Worm (Caenorhabditis elegans): Measurements from ENCODE around the gene F47G9.4.

F47G9.4 gene

DNA sequence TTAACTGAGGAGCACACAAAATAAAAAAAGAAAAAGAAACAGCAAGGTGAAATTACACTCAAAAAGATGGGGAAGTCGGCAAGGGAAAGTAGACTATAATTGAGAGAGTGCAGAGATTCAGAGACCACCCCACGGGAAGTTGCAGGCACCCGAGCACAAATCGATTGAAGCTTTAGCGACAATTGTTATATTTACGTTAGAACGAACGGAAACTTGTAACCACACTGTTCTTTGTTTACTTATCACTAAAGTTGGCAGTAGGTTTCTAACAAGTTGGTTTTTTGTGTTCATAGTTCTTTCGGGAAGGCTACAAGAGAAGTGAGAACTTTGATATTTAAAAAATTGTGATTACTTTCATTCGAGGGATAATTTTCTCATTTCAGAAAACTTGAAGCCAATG, at the start of gene F47G9.4:
TSS of gene F47G9.4 (minus strand) at position 98 of the 400 bp plus-strand sequence.
- no peak for TF ChIP-seq unc-62 (GFP tag; optimal IDR thresholded peaks at IDR 0.05)

DNA sequence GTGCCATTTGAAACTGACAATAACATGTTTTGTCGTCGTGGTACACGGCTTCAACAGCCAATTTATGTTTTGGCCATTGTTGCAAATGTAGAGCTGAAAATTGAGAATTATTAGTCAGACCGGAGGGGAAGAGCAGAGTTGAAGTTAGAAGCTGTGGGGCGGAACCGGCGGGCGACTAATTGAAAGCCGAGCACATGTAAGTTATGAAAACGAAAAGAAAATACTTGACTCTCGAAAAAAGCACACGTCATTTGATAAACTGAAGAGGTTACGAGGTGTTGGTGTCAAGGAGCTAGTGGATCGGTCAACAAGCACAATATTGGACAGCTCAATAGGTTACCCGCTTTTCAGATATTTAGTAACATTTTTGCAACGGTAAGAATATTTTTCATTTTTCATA, 44.5 kb upstream of the F47G9.4 start, which contains the start of gene dop-5:
TSS of gene dop-5 (minus strand) at position 101 of the 400 bp plus-strand sequence.
- no peak for TF ChIP-seq unc-62 (GFP tag; optimal IDR thresholded peaks at IDR 0.05)

DNA sequence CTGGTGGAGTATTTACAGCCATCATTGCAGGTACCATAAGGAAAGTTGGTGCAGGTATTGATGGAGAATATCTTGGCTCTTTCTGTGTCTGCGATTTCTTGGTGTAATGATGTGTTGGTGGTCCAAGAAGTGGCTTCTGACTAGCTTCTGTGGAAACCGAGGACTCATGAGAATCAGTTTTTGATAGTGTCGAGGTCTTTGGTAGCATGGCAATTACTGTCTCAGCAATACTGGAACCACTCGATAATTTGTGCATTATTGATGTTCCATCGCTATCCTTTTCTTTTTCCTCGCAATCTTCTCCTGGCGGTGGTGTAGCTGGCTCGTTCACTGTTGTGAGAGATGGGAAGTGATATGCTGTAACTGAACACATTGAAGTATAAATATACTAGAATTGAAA, 42.0 kb upstream of the F47G9.4 start:
- TF ChIP-seq unc-62 (GFP tag; optimal IDR thresholded peaks at IDR 0.05) = no peak

DNA sequence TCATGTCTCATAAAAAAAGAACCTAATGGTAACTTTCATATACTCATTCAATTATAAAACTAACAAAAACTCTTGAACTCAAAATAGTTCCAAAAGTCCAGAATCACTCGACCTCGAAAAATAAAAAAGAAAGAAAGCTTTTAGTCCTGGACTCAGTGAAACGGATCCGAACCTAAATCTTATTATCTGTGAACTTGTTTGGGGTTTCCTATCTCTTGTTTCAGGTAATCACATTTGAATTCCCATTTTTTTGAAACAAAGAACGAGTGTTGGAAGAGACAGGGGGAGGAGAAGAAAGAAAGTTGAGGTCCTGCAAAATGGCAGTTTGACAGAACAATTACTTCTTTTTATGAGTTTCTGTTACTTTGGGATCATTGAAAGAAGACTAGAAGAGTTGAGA, 32.6 kb upstream of the F47G9.4 start:
- TF ChIP-seq unc-62 (GFP tag; optimal IDR thresholded peaks at IDR 0.05) = no peak

ce11 chrV:11352893-11353292, 31.3 kb upstream of the F47G9.4 start, which contains the start of gene npr-25:
Gene npr-25 (minus strand): TSS chrV:11352993.
- no peak for TF ChIP-seq unc-62 (GFP tag; optimal IDR thresholded peaks at IDR 0.05)

- no peak for TF ChIP-seq unc-62 (GFP tag; optimal IDR thresholded peaks at IDR 0.05)
Measured at ce11 chrV:11351263-11351662, 29.6 kb upstream of the F47G9.4 start.

ce11 chrV:11346912-11347311, 25.3 kb upstream of the F47G9.4 start, which contains the start of gene grl-7:
Gene grl-7 (minus strand): TSS chrV:11347012.
- no peak for TF ChIP-seq unc-62 (GFP tag; optimal IDR thresholded peaks at IDR 0.05)

ce11 chrV:11344816-11345336, 23.3 kb upstream of the F47G9.4 start:
- no peak for TF ChIP-seq unc-62 (GFP tag; optimal IDR thresholded peaks at IDR 0.05)

DNA sequence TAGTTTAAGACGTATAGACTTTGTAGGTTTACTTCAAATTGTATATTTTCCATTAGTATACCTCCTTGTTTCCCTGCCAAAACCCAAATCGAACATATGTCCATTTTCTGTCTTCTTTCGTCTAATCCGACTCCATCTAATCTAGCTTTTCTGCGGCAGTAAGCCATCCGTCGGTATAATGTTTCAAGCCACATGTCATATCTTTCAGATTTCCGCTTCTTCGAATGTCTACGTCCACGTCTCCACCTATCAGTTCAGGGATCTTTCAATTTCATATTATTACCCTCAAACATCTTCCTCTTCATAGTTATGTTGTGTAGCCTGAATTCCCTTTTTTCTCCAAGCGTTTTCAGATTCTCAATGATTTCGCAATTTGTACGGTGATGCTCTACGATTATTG, 22.5 kb upstream of the F47G9.4 start:
- TF ChIP-seq unc-62 (GFP tag; optimal IDR thresholded peaks at IDR 0.05) = no peak

DNA sequence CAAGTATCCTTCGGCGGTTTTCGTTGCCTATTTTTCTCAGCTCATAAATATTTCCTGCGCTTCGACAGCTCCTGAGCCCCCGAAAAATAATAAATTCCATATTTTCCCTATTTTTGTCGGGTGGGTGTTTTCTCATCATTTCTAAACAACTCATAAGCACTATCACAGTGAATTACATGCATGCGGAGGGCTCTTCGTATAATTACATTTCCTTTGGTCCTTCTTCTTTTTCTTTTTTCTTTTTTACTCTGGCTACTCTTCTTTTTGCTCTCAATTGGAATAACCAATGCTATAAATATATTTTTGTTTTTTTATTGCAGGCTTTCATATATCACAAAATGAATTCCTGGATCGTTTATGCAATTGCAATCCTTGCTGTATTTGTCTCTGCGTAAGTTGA, 20.3 kb upstream of the F47G9.4 start, which contains the start of gene T02E9.5:
TSS of gene T02E9.5 (plus strand) at position 321 of the 400 bp plus-strand sequence.
- no peak for TF ChIP-seq unc-62 (GFP tag; optimal IDR thresholded peaks at IDR 0.05)

ce11 chrV:11341130-11341675, 19.6 kb upstream of the F47G9.4 start:
- no peak for TF ChIP-seq unc-62 (GFP tag; optimal IDR thresholded peaks at IDR 0.05)

ce11 chrV:11336877-11337276, 15.3 kb upstream of the F47G9.4 start:
- no peak for TF ChIP-seq unc-62 (GFP tag; optimal IDR thresholded peaks at IDR 0.05)

- no peak for TF ChIP-seq unc-62 (GFP tag; optimal IDR thresholded peaks at IDR 0.05)
Measured at ce11 chrV:11335757-11336418, 14.3 kb upstream of the F47G9.4 start.

DNA sequence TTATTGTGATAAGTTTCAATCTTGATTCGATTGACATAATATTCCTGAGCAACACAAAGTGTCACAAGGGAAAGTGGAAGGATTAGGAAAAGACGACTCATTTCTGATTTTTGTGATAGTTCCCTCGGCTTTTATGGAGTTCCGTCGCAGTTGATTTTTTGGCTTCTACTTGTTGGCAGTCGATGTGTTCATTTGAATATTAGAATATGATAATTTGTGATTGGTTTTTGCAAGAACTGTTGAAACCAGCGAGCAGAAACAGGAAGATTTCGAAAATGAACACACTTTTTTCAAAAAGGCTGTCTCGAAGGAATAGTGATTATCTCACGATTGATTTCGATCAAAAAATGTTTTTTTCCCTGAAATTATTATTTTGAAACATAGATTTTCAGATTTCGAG, 12.6 kb upstream of the F47G9.4 start, which contains the start of gene T02E9.6:
TSS of gene T02E9.6 (minus strand) at position 101 of the 400 bp plus-strand sequence.
- TF ChIP-seq unc-62 (GFP tag; optimal IDR thresholded peaks at IDR 0.05) = no peak

DNA sequence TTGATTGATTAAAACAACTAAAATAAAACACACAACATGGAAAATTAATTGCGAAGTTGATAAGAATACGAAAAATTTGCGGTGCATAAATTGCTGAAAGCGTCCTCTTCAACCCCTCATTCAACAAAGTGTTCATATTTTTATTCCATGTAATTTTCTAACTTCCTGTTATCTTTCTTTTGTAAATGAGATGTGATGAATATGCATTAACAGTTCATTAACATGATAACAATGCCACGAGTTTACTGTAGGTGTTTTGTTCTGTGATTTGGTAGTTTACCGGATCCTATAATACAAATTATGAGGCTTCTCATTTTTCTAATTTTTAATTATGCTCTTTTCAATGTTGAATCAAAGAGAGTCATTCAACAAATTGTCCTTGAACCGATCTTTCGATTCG, 7.5 kb upstream of the F47G9.4 start, which contains the start of gene F47G9.6:
TSS of gene F47G9.6 (plus strand) at position 301 of the 400 bp plus-strand sequence.
- no peak for TF ChIP-seq unc-62 (GFP tag; optimal IDR thresholded peaks at IDR 0.05)

ce11 chrV:11326914-11327367, 5.3 kb upstream of the F47G9.4 start, which contains the start of gene tmed-10:
Gene tmed-10 (minus strand): TSS chrV:11326964.
- TF ChIP-seq unc-62 (GFP tag; optimal IDR thresholded peaks at IDR 0.05) = no peak

DNA sequence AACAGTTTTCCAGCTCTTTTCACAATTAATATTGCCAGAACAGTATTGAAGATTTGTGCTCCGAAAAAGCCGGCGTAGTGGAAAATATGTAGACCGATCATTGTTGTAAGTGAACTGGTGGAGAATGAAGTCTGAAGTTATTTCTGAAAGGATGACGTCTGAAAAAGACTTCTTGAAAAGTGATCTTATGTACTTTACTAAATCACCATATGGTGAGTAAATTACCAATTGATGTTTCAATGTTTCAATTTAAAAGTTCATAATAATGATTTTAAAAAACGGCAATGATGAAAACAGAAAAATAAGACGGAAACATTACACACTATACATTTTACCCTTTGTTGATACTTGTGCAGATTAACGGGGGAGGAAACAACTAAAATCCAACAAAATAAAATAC, 2.1 kb upstream of the F47G9.4 start, which contains the start of gene str-141:
TSS of gene str-141 (minus strand) at position 101 of the 400 bp plus-strand sequence.
- TF ChIP-seq unc-62 (GFP tag; optimal IDR thresholded peaks at IDR 0.05) = no peak
